Worm (Caenorhabditis elegans): ENCODE measurements around the gene Y41G9A.5.

Gene Y41G9A.5

DNA sequence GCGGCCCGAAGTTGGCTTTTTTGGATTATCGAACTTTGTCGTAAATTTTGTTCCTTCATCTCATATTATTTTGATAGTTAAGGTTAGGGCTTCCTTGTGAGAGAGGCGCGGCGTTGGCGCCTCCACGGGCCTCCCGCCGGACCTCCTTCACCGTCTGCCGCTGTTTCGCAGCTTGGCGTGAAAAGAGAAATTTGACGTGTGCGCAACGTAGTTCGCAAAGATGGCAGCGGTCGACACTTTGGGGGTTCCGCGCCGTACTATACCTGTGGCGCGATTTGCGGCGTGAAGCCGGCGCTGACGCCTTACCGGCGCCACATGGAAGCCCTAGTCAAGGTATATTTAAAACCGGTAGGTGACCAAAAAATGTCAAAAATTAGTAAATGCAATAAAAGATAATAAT is 4.1 kb upstream of the Y41G9A.5 start:
- TF ChIP-seq tag-97 (GFP tag; IDR thresholded peaks at IDR 0.05) = 0 out of 2 replicates have a peak, but pooled peaks have one; percentile 58
- TF ChIP-seq F26F4.8 (GFP tag; conservative IDR thresholded peaks at IDR 0.05) = no peak
- TF ChIP-seq egl-43 (GFP tag; IDR thresholded peaks at IDR 0.05) = peak; percentile 59; the same call in 1 of the 2 replicates
- no peak for TF ChIP-seq nhr-77 (tag; optimal IDR thresholded peaks at IDR 0.05)
- 0 out of 2 replicates have a peak, but pooled peaks have one; percentile 42 for TF ChIP-seq F44E2.7 (GFP tag; IDR thresholded peaks at IDR 0.05)
- TF ChIP-seq ceh-32 (tag; optimal IDR thresholded peaks at IDR 0.05; ENCODE audit: poor library complexity) = no peak
- 0 out of 2 replicates have a peak, but pooled peaks have one; percentile 18 for TF ChIP-seq nhr-42 (GFP tag; IDR thresholded peaks at IDR 0.05)
- peak; percentile 83 for TF ChIP-seq set-16 (GFP tag; IDR thresholded peaks at IDR 0.05)
- no peak for TF ChIP-seq lin-38 (GFP tag; IDR thresholded peaks at IDR 0.05)
- TF ChIP-seq daf-8 (GFP tag; IDR thresholded peaks at IDR 0.05) = no peak

DNA sequence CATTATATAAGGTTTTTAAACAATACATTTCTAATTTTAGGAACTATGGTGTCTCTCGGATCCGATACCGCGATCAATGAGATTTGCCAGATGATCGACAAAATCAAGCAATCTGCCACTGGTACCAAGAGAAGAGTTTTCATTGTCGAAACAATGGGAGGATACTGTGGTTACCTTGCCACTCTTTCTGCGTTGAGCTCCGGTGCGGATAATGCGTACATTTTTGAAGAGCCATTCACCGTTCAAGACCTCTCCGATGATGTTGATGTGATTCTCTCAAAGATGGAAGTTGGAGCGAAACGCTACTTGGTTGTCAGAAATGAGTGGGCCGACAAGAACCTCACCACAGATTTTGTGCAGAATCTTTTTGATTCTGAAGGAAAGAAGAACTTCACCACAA is 2.9 kb upstream of the Y41G9A.5 start:
- TF ChIP-seq lsy-2 (tag; optimal IDR thresholded peaks at IDR 0.05) (no peak), nhr-10 (tag; optimal IDR thresholded peaks at IDR 0.05) (no peak), vab-7 (GFP tag; IDR thresholded peaks at IDR 0.05) (no peak), ceh-28 (tag; optimal IDR thresholded peaks at IDR 0.05) (no peak), unc-62 (GFP tag; optimal IDR thresholded peaks at IDR 0.05 in 1 of 2) (peak in 1 of 2 experiments; percentile 91), unc-62 (tag; optimal IDR thresholded peaks at IDR 0.05) (no peak)

DNA sequence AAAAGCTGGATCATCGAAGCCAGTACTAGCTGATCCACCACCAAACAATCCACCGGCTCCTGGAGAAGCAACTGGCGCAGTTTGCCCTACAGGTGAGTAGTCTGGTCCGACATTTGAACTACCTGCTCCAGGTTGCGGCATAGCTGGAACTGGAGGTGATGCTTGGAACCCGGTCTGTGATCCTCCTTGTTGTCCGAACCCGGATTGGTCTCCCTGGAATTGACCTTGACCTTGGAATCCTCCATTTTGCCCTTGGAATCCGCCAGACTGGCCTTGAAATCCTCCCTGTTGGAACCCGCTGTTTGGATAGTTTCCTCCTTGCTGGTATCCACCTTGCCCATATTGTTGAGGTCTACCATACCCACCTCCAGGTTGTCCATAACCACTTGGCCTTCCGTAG is 517 bp upstream of the Y41G9A.5 start:
- TF ChIP-seq set-16 (GFP tag; IDR thresholded peaks at IDR 0.05) (peak; percentile 54), hlh-30 (tag; optimal IDR thresholded peaks at IDR 0.05; ENCODE audit: insufficient read depth) (no peak), snpc-4 (tag; optimal IDR thresholded peaks at IDR 0.05) (no peak), dve-1 (tag; optimal IDR thresholded peaks at IDR 0.05; ENCODE audit: insufficient read depth) (no peak), R02D3.7 (tag; optimal IDR thresholded peaks at IDR 0.05) (no peak), nhr-48 (tag; optimal IDR thresholded peaks at IDR 0.05) (no peak)

DNA sequence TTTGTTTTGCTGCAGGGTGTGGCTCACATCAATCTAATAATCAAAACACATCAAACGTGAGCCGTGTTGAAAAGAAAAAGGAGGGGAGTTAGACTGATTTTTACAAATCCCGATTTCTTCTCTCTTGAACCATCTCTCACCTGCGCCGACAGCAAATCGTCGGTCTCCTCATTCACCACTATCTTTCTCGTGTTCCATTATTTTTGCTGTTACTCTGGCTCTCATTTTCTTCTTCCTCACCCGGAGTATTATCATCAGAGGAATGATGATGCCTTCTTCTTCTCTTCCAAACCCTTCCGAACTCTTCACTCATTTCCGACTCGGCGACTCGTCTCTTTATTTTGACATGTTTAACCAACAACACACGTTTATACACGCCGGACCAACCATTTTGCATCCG is 3.8 kb downstream of the Y41G9A.5 start:
- TF ChIP-seq zag-1 (tag; optimal IDR thresholded peaks at IDR 0.05) = no peak
- TF ChIP-seq nhr-76 (tag; optimal IDR thresholded peaks at IDR 0.05) = no peak
- TF ChIP-seq daf-12 (tag; optimal IDR thresholded peaks at IDR 0.05) = no peak
- TF ChIP-seq rbr-2 (tag; optimal IDR thresholded peaks at IDR 0.05) = no peak
- no peak for TF ChIP-seq pqm-1 (tag; optimal IDR thresholded peaks at IDR 0.05)
- TF ChIP-seq nhr-77 (tag; optimal IDR thresholded peaks at IDR 0.05) = no peak
- TF ChIP-seq mxl-3 (GFP tag; optimal IDR thresholded peaks at IDR 0.05) = no peak
- no peak for TF ChIP-seq duxl-1 (tag; optimal IDR thresholded peaks at IDR 0.05; ENCODE audit: poor library complexity)
- TF ChIP-seq tra-1 (GFP tag; IDR thresholded peaks at IDR 0.05) = no peak
- no peak for TF ChIP-seq tag-97 (GFP tag; IDR thresholded peaks at IDR 0.05)
- no peak for TF ChIP-seq mep-1 (tag; optimal IDR thresholded peaks at IDR 0.05)
- TF ChIP-seq mdt-29 (GFP tag; IDR thresholded peaks at IDR 0.05) = no peak
- no peak for TF ChIP-seq saeg-2 (GFP tag; IDR thresholded peaks at IDR 0.05)
- no peak for TF ChIP-seq dmd-8 (GFP tag; IDR thresholded peaks at IDR 0.05)
- TF ChIP-seq hlh-11 (tag; optimal IDR thresholded peaks at IDR 0.05) = peak; percentile 19
- TF ChIP-seq zfp-2 (tag; optimal IDR thresholded peaks at IDR 0.05) = no peak
- TF ChIP-seq daf-8 (GFP tag; IDR thresholded peaks at IDR 0.05) = no peak
- no peak for TF ChIP-seq sdz-12 (GFP tag; optimal IDR thresholded peaks at IDR 0.05)
- TF ChIP-seq set-16 (GFP tag; IDR thresholded peaks at IDR 0.05) = no peak
- peak in 1 of 2 experiments; percentile 77 for TF ChIP-seq daf-16 (GFP tag; optimal IDR thresholded peaks at IDR 0.05)
- TF ChIP-seq daf-16 (tag; optimal IDR thresholded peaks at IDR 0.05) = no peak
- no peak for TF ChIP-seq ZK337.2 (GFP tag; IDR thresholded peaks at IDR 0.05)
- TF ChIP-seq spr-3 (GFP tag; optimal IDR thresholded peaks at IDR 0.05) = no peak
- no peak for TF ChIP-seq snpc-4 (tag; optimal IDR thresholded peaks at IDR 0.05)
- TF ChIP-seq madf-9 (GFP tag; conservative IDR thresholded peaks at IDR 0.05) = 0 out of 2 replicates have a peak, but pooled peaks have one; percentile 12
- TF ChIP-seq nhr-41 (GFP tag; IDR thresholded peaks at IDR 0.05) = no peak
- no peak for TF ChIP-seq cey-2 (tag; optimal IDR thresholded peaks at IDR 0.05; ENCODE audit: borderline replicate concordance, insufficient read depth)
- TF ChIP-seq arid-1 (GFP tag; conservative IDR thresholded peaks at IDR 0.05) = no peak
- peak; percentile 6 for TF ChIP-seq nhr-11 (tag; optimal IDR thresholded peaks at IDR 0.05)
- no peak for TF ChIP-seq hif-1 (tag; optimal IDR thresholded peaks at IDR 0.05)
